Worm (Caenorhabditis elegans) whole organism, L1 larva: Measurements from ENCODE around the gene rpoa-1.
A peak's percentile ranks its signal among the peaks of the same experiment; 100 is the strongest.

Experiments
- C04F5.9 ChIP-seq: sonication (generic microtip); optimal IDR thresholded peaks from 2 replicates; lab custom pipeline; 2016; ENCODE audit warnings: missing genetic modification characterization, missing compliant biosample characterization
- C16A3.4 ChIP-seq: fragments of 150-350 bp; optimal IDR thresholded peaks from 2 replicates; lab custom pipeline; 2014; ENCODE audit warnings: missing biosample characterization, missing genetic modification characterization
- Y116A8C.19 ChIP-seq: sonication (generic microtip); optimal IDR thresholded peaks from 2 replicates; lab custom pipeline; 2016; ENCODE audit warnings: missing compliant biosample characterization, missing genetic modification characterization, borderline replicate concordance
- aha-1 ChIP-seq: fragments of 150-350 bp; optimal IDR thresholded peaks from 2 replicates; lab custom pipeline; 2014; ENCODE audit warnings: missing biosample characterization, missing genetic modification characterization
- aly-2 ChIP-seq: fragments of 150-350 bp; optimal IDR thresholded peaks from 2 replicates; lab custom pipeline; 2014; ENCODE audit warnings: missing biosample characterization, missing genetic modification characterization
- ama-1 ChIP-seq: fragments of 150-350 bp; optimal IDR thresholded peaks from 2 replicates; lab custom pipeline; 2014
- blmp-1 ChIP-seq: fragments of 150-350 bp; optimal IDR thresholded peaks from 2 replicates; lab custom pipeline; 2014; ENCODE audit warnings: missing biosample characterization, missing genetic modification characterization
- dpl-1 ChIP-seq, 3 experiments: fragments of 150-350 bp in 2 of 3; sonication (generic microtip) in 1 of 3; optimal IDR thresholded peaks; 2 replicates each; lab custom pipeline; 2014 to 2017; ENCODE audit warnings: missing biosample characterization in 3 of 3, missing genetic modification characterization in 3 of 3, missing genetic modification reagents in 3 of 3
- dsc-1 ChIP-seq: sonication (generic microtip); optimal IDR thresholded peaks from 2 replicates; lab custom pipeline; 2016; ENCODE audit warnings: mild to moderate bottlenecking, missing genetic modification characterization, missing compliant biosample characterization
- efl-1 ChIP-seq, 4 experiments: fragments of 150-350 bp; optimal IDR thresholded peaks in 3 of 4; peaks in 1 of 4; 1 replicate in 1 of 4; 2 replicates in 3 of 4; lab custom pipeline; 2014; ENCODE audit warnings: missing biosample characterization in 2 of 4, missing genetic modification characterization in 2 of 4, missing genetic modification reagents in 2 of 4
- elt-2 ChIP-seq: sonication (generic microtip); optimal IDR thresholded peaks from 2 replicates; lab custom pipeline; 2016; ENCODE audit warnings: missing genetic modification characterization, mild to moderate bottlenecking, inconsistent platforms, missing compliant biosample characterization, missing genetic modification reagents
- elt-3 ChIP-seq, 6 experiments: fragments of 150-350 bp in 1 of 6; sonication (generic microtip); optimal IDR thresholded peaks; 2 replicates each; lab custom pipeline; 2017 to 2018; ENCODE audit warnings: missing biosample characterization in 6 of 6, missing genetic modification characterization in 6 of 6, inconsistent platforms in 1 of 6
- fos-1 ChIP-seq: fragments of 150-350 bp; optimal IDR thresholded peaks from 2 replicates; lab custom pipeline; 2014; ENCODE audit warnings: missing biosample characterization, missing genetic modification characterization
- hlh-17 ChIP-seq: fragments of 200-800 bp; sonication (Bioruptor generic); optimal IDR thresholded peaks from 2 replicates; lab custom pipeline; 2018; ENCODE audit warnings: missing genetic modification characterization, mild to moderate bottlenecking, missing compliant biosample characterization, moderate library complexity, borderline replicate concordance
- hpl-2 ChIP-seq: fragments of 150-350 bp; optimal IDR thresholded peaks from 2 replicates; lab custom pipeline; 2014; ENCODE audit warnings: missing biosample characterization, missing genetic modification reagents, missing genetic modification characterization
- irx-1 ChIP-seq: sonication (generic microtip); optimal IDR thresholded peaks from 2 replicates; lab custom pipeline; 2016; ENCODE audit warnings: missing genetic modification characterization, missing compliant biosample characterization
- isw-1 ChIP-seq: fragments of 200-800 bp; sonication (Bioruptor generic); IDR thresholded peaks from 2 replicates; pipeline ENCODE4 v1.3.6; 2022; ENCODE audit warnings: missing genetic modification characterization, missing compliant biosample characterization
- jun-1 ChIP-seq: fragments of 150-350 bp; optimal IDR thresholded peaks from 2 replicates; lab custom pipeline; 2014; ENCODE audit warnings: missing biosample characterization, missing genetic modification reagents, missing genetic modification characterization
- lin-14 ChIP-seq: fragments of 200-800 bp; sonication (Bioruptor generic); optimal IDR thresholded peaks from 2 replicates; lab custom pipeline; 2018; ENCODE audit warnings: mild to moderate bottlenecking, missing genetic modification characterization, moderate library complexity, missing compliant biosample characterization
- lin-35 ChIP-seq, 2 experiments: fragments of 150-350 bp; optimal IDR thresholded peaks; 2 replicates each; lab custom pipeline; 2014; ENCODE audit warnings: missing biosample characterization in 2 of 2, missing genetic modification characterization in 2 of 2, missing genetic modification reagents in 2 of 2
- lin-39 ChIP-seq: fragments of 150-350 bp; optimal IDR thresholded peaks from 2 replicates; lab custom pipeline; 2014; ENCODE audit warnings: missing biosample characterization, missing genetic modification reagents, missing genetic modification characterization
- lsy-2 ChIP-seq, 2 experiments: fragments of 150-350 bp; optimal IDR thresholded peaks; 2 replicates each; lab custom pipeline; 2014; ENCODE audit warnings: missing biosample characterization in 2 of 2, missing genetic modification characterization in 2 of 2
- mab-9 ChIP-seq: fragments of 200-800 bp; sonication (Bioruptor generic); IDR thresholded peaks from 2 replicates; pipeline ENCODE4 v1.3.6; 2022; ENCODE audit warnings: missing genetic modification reagents, missing genetic modification characterization, missing compliant biosample characterization
- mdl-1 ChIP-seq, 2 experiments: fragments of 150-350 bp; optimal IDR thresholded peaks; 2 replicates each; lab custom pipeline; 2014 to 2017; ENCODE audit warnings: missing biosample characterization in 2 of 2, missing genetic modification characterization in 2 of 2, inconsistent platforms in 1 of 2
- mef-2 ChIP-seq: fragments of 150-350 bp; optimal IDR thresholded peaks from 2 replicates; lab custom pipeline; 2014; ENCODE audit warnings: missing biosample characterization, missing genetic modification characterization
- mep-1 ChIP-seq: fragments of 150-350 bp; optimal IDR thresholded peaks from 2 replicates; lab custom pipeline; 2014; ENCODE audit warnings: missing biosample characterization, missing genetic modification characterization
- nhr-12 ChIP-seq: sonication (generic microtip); optimal IDR thresholded peaks from 2 replicates; lab custom pipeline; 2017; ENCODE audit warnings: missing biosample characterization, missing genetic modification characterization
- nhr-20 ChIP-seq: sonication (generic microtip); optimal IDR thresholded peaks from 2 replicates; lab custom pipeline; 2016; ENCODE audit warnings: mild to moderate bottlenecking, missing genetic modification characterization, missing compliant biosample characterization
- nhr-28 ChIP-seq: fragments of 150-350 bp; optimal IDR thresholded peaks from 2 replicates; lab custom pipeline; 2014; ENCODE audit warnings: missing biosample characterization, missing genetic modification characterization
- nhr-71 ChIP-seq: sonication (generic microtip); optimal IDR thresholded peaks from 2 replicates; lab custom pipeline; 2016; ENCODE audit warnings: mild to moderate bottlenecking, missing genetic modification characterization, moderate library complexity, missing compliant biosample characterization
- nhr-76 ChIP-seq: sonication (generic microtip); optimal IDR thresholded peaks from 2 replicates; lab custom pipeline; 2017; ENCODE audit warnings: missing biosample characterization, missing genetic modification characterization
- nhr-77 ChIP-seq: fragments of 150-350 bp; optimal IDR thresholded peaks from 2 replicates; lab custom pipeline; 2014; ENCODE audit warnings: missing biosample characterization, missing genetic modification characterization
- nhr-84 ChIP-seq: sonication (generic microtip); optimal IDR thresholded peaks from 2 replicates; lab custom pipeline; 2017; ENCODE audit warnings: missing biosample characterization, missing genetic modification characterization
- nhr-85 ChIP-seq: sonication (generic microtip); peaks from one replicate; lab custom pipeline; 2016; ENCODE audit warnings: missing genetic modification characterization, inconsistent platforms, missing compliant biosample characterization
- nhr-90 ChIP-seq: sonication (generic microtip); optimal IDR thresholded peaks from 2 replicates; lab custom pipeline; 2016; ENCODE audit warnings: mild to moderate bottlenecking, missing genetic modification characterization, missing compliant biosample characterization; ENCODE audit not compliant: poor library complexity
- pqm-1 ChIP-seq: sonication (generic microtip); optimal IDR thresholded peaks from 3 replicates; lab custom pipeline; 2017; ENCODE audit warnings: missing biosample characterization, missing genetic modification characterization
- snpc-4 ChIP-seq: fragments of 150-350 bp; optimal IDR thresholded peaks from 2 replicates; lab custom pipeline; 2014; ENCODE audit warnings: missing biosample characterization, missing genetic modification characterization
- snu-23 ChIP-seq: sonication (generic microtip); optimal IDR thresholded peaks from 2 replicates; lab custom pipeline; 2016; ENCODE audit warnings: missing genetic modification characterization, missing compliant biosample characterization
- sox-4 ChIP-seq: sonication (generic microtip); optimal IDR thresholded peaks from 2 replicates; lab custom pipeline; 2016; ENCODE audit warnings: missing genetic modification characterization, missing compliant biosample characterization
- sup-37 ChIP-seq: fragments of 200-800 bp; sonication (Bioruptor generic); optimal IDR thresholded peaks from 2 replicates; lab custom pipeline; 2018; ENCODE audit warnings: mild to moderate bottlenecking, missing genetic modification characterization, missing compliant biosample characterization
- tbx-2 ChIP-seq: sonication (generic microtip); optimal IDR thresholded peaks from 2 replicates; lab custom pipeline; 2016; ENCODE audit warnings: missing genetic modification characterization, missing compliant biosample characterization
- unc-130 ChIP-seq: fragments of 150-350 bp; optimal IDR thresholded peaks from 2 replicates; lab custom pipeline; 2017; ENCODE audit warnings: missing biosample characterization, missing genetic modification characterization, inconsistent platforms
- xbp-1 ChIP-seq: sonication (generic microtip); optimal IDR thresholded peaks from 2 replicates; lab custom pipeline; 2016; ENCODE audit warnings: missing genetic modification characterization, missing compliant biosample characterization
- ztf-11 ChIP-seq, 2 experiments: sonication (generic microtip); optimal IDR thresholded peaks; 2 replicates each; lab custom pipeline; 2016 to 2017; ENCODE audit warnings: missing genetic modification characterization in 2 of 2, missing biosample characterization in 1 of 2, missing compliant biosample characterization in 1 of 2

The rpoa-1 gene

DNA sequence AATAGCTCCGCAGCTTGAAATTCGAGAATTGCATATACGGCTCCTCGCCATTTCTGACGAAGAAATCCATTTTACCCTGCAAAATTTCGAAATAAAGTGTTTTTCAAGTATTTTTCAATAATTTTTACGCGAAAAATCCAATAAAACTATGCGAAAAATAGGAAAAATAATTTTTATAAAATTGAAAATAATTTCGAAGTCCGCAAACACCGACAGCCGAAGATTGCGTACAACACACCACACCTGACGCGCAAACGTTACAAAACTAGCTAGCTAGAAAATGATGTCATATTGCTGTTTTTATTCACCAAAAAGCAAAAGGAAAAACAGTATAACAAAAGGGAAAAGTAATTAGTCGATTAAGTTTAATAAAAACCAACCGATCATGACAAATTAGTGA is at the start of gene rpoa-1 (continued):
- TF ChIP-seq efl-1 (optimal IDR thresholded peaks at IDR 0.05; lab: Kevin White, UChicago), result peak; percentile 53 to 63
- TF ChIP-seq efl-1 (GFP tag; optimal IDR thresholded peaks at IDR 0.05 in 1 of 2; lab: Kevin White, UChicago), result peak; percentile 61 to 94
- no peak for TF ChIP-seq ama-1 (lab: Kevin White, UChicago)
- TF ChIP-seq lin-39 (tag; lab: Kevin White, UChicago), result peak; percentile 19
- no peak for TF ChIP-seq irx-1 (tag; lab: Kevin White, UChicago)
- TF ChIP-seq sup-37 (GFP tag; lab: Kevin White, UChicago), result no peak
- TF ChIP-seq pqm-1 (tag; lab: Kevin White, UChicago), result no peak
- peak; percentile 16 to 67 (median 48) for TF ChIP-seq dpl-1 (GFP tag; optimal IDR thresholded peaks at IDR 0.05; lab: Kevin White, UChicago)
- no peak; the same call in 1 of the 2 replicates for TF ChIP-seq isw-1
- no peak for TF ChIP-seq nhr-90 (tag; lab: Kevin White, UChicago)
- TF ChIP-seq C04F5.9 (tag; lab: Kevin White, UChicago), result no peak
- no peak for TF ChIP-seq aly-2 (tag; lab: Kevin White, UChicago)
- no peak for TF ChIP-seq jun-1
- TF ChIP-seq elt-3 (tag; optimal IDR thresholded peaks at IDR 0.05; lab: Kevin White, UChicago), result no peak
- TF ChIP-seq hlh-17 (GFP tag; lab: Kevin White, UChicago), result no peak
- TF ChIP-seq fos-1, result no peak
- no peak for TF ChIP-seq unc-130 (tag; lab: Kevin White, UChicago)
- peak; percentile 63 to 69 for TF ChIP-seq lsy-2 (tag; optimal IDR thresholded peaks at IDR 0.05; lab: Kevin White, UChicago)
- no peak for TF ChIP-seq ztf-11 (tag; optimal IDR thresholded peaks at IDR 0.05; lab: Kevin White, UChicago)
- TF ChIP-seq Y116A8C.19 (tag; lab: Kevin White, UChicago), result no peak

DNA sequence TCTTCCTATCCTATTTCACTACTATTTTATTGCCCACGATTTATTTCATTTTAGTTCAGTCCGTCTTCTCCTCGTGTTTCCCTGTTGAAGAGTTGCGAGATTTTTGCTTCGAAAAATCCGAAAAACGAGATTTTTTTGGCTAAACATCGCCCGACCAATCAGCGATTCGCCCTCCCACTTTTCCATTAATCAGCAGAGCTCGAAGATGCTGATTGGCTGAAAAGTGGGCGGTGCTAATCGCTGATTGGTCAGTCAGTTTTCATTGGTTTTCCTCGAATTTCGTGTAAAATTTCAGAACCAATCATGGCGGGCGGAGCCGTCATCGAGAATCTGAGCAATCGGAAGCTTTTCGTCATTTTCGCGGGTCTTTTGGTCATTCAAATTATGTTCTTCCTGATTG is 46.9 kb upstream of the rpoa-1 start, which contains the start of gene mig-14:
mig-14 (plus strand) TSS at position 290 of the 400 bp plus-strand sequence.
- TF ChIP-seq snpc-4 (tag; lab: Kevin White, UChicago) (no peak), jun-1 (no peak), dsc-1 (tag; lab: Kevin White, UChicago) (peak; percentile 55), xbp-1 (peak; percentile 7), hpl-2 (GFP tag; lab: Kevin White, UChicago) (no peak)

DNA sequence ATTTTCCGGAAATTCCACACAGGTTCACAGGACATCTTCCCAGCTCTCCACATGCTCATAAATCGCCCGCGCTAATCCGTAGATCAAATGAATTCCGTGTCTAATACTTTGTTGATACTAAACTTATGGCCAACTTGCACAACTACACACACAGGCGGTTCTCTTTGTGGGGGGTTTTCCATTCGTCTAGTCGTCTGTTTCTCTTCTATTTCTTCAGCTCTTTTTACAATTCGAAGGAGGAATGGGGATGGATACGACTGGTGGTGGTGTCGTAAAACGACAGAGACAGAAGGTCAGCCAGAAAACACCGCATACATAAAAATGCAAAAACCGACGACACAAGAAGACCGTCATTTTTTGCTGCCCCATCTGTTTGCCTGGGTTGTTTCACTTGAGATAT is 44.8 kb upstream of the rpoa-1 start:
- peak; percentile 29 for TF ChIP-seq nhr-77 (tag; lab: Kevin White, UChicago)
- TF ChIP-seq dpl-1 (GFP tag; optimal IDR thresholded peaks at IDR 0.05; lab: Kevin White, UChicago), result peak in 1 of 3 experiments; percentile 16
- no peak for TF ChIP-seq dsc-1 (tag; lab: Kevin White, UChicago)
- TF ChIP-seq lin-35 (GFP tag; optimal IDR thresholded peaks at IDR 0.05; lab: Kevin White, UChicago), result peak; percentile 2 to 17
- no peak for TF ChIP-seq aha-1
- TF ChIP-seq lsy-2 (tag; optimal IDR thresholded peaks at IDR 0.05; lab: Kevin White, UChicago), result peak in 1 of 2 experiments; percentile 34
- TF ChIP-seq nhr-85 (tag; lab: Kevin White, UChicago), result peak; percentile 11
- no peak for TF ChIP-seq mef-2
- no peak for TF ChIP-seq hpl-2 (GFP tag; lab: Kevin White, UChicago)
- no peak for TF ChIP-seq nhr-71
- no peak for TF ChIP-seq isw-1
- peak; percentile 42 for TF ChIP-seq mep-1
- peak; percentile 0 for TF ChIP-seq unc-130 (tag; lab: Kevin White, UChicago)
- TF ChIP-seq nhr-28 (tag; lab: Kevin White, UChicago), result no peak
- peak; percentile 11 to 13 for TF ChIP-seq efl-1 (optimal IDR thresholded peaks at IDR 0.05; lab: Kevin White, UChicago)
- no peak for TF ChIP-seq efl-1 (GFP tag; optimal IDR thresholded peaks at IDR 0.05 in 1 of 2; lab: Kevin White, UChicago)
- no peak for TF ChIP-seq mab-9 (GFP tag; lab: Robert Waterston, UW)
- no peak for TF ChIP-seq nhr-12
- no peak for TF ChIP-seq nhr-84 (tag; lab: Kevin White, UChicago)

DNA sequence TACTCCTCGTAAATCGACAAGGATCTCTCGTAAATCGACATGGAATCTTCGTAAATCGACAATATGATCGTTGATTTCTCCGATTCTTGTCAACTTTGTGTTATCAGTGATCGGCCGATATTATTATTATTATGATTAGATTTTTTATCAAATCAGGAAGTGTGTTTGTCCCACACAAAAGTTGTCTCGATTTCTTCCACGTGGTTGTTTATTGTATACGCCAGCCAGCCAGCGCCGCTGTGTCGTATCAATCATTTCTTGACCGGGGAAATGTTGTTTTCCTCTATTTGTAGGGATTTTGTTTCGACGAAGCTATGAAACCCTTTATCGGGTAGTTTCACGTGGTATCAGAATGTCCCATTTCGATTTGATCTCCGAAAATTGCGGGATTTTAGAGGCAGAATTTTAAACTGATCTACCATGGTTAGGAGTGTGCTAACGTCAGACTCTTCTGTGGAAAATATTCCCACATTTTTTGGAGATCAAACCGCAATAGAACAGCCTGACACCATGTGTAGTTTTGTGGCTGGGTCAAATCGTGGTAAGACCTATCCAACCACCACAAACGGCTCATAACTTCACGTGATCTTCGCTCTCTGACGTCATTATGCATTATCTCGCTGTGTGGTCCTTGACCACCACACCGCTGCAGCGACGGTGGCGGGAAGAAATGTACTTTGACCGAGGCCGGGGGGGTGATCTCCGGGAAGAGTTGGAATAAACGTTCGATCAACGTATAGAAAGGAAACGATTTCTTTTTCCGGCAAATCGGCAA is 43.3 kb upstream of the rpoa-1 start:
- TF ChIP-seq tbx-2 (tag; lab: Kevin White, UChicago), result peak; percentile 43
- TF ChIP-seq C16A3.4, result no peak
- TF ChIP-seq nhr-76 (tag; lab: Kevin White, UChicago), result no peak
- TF ChIP-seq nhr-85 (tag; lab: Kevin White, UChicago), result peak; percentile 88
- peak; percentile 84 for TF ChIP-seq elt-2 (tag; lab: Kevin White, UChicago)
- TF ChIP-seq lin-14 (GFP tag; lab: Kevin White, UChicago), result peak; percentile 66
- no peak for TF ChIP-seq jun-1
- TF ChIP-seq lin-35 (GFP tag; optimal IDR thresholded peaks at IDR 0.05; lab: Kevin White, UChicago), result peak in 1 of 2 experiments; percentile 18
- peak; percentile 75 for TF ChIP-seq blmp-1
- TF ChIP-seq sox-4 (tag; lab: Kevin White, UChicago), result no peak
- TF ChIP-seq nhr-71, result peak; percentile 58
- peak; percentile 10 for TF ChIP-seq snu-23 (GFP tag; lab: Kevin White, UChicago)
- peak; percentile 50 for TF ChIP-seq nhr-20
- TF ChIP-seq mdl-1 (tag; optimal IDR thresholded peaks at IDR 0.05; lab: Kevin White, UChicago), result peak in 1 of 2 experiments; percentile 66
- TF ChIP-seq elt-3 (tag; optimal IDR thresholded peaks at IDR 0.05; lab: Kevin White, UChicago), result peak in 2 of 6 experiments; percentile 58 to 87
